Fruit fly (Drosophila melanogaster) whole organism, embryonic: ENCODE measurements around the gene awd.

Experiments used
- Ada2b ChIP-seq: fragments of 200-800 bp; sonication (Bioruptor generic); IDR thresholded peaks from 2 replicates; pipeline ENCODE4 v1.3.6; 2022; ENCODE audit warnings: missing biosample characterization, missing genetic modification characterization
- Adf1 ChIP-seq: fragments of 200-800 bp; sonication (Bioruptor generic); IDR thresholded peaks from 2 replicates; pipeline ENCODE4 v1.3.6; 2022; ENCODE audit warnings: missing biosample characterization, missing genetic modification characterization
- Awh ChIP-seq: fragments of 200-800 bp; sonication (Bioruptor generic); IDR thresholded peaks from 2 replicates; pipeline ENCODE4, ENCODE4 v1.3.6; 2022; ENCODE audit warnings: missing biosample characterization, missing genetic modification characterization
- CG10209 ChIP-seq: fragments of 200-800 bp; sonication (Bioruptor generic); optimal IDR thresholded peaks from 3 replicates; lab custom pipeline; 2017; ENCODE audit warnings: missing biosample characterization, mild to moderate bottlenecking, missing genetic modification characterization, missing genetic modification reagents
- CG10321 ChIP-seq: fragments of 200-800 bp; sonication (Bioruptor generic); IDR thresholded peaks from 2 replicates; pipeline ENCODE4 v1.3.6; 2022; ENCODE audit warnings: missing biosample characterization, missing genetic modification characterization
- CG11695 ChIP-seq: fragments of 200-800 bp; sonication (Bioruptor generic); IDR thresholded peaks from 3 replicates; pipeline ENCODE4 v1.3.6; 2022; ENCODE audit warnings: missing biosample characterization, missing genetic modification characterization
- CG11696 ChIP-seq: fragments of 200-800 bp; sonication (Bioruptor generic); IDR thresholded peaks from 2 replicates; pipeline ENCODE4 v1.3.6; 2022; ENCODE audit warnings: missing biosample characterization, missing genetic modification characterization
- CG12942 ChIP-seq: fragments of 200-800 bp; sonication (Bioruptor generic); optimal IDR thresholded peaks from 3 replicates; lab custom pipeline; 2016; ENCODE audit warnings: missing biosample characterization, missing genetic modification characterization
- CG16779 ChIP-seq: fragments of 200-800 bp; sonication (Bioruptor generic); IDR thresholded peaks from 2 replicates; pipeline ENCODE4 v1.3.6; 2022; ENCODE audit warnings: missing biosample characterization, missing genetic modification characterization
- CG17829 ChIP-seq: fragments of 200-800 bp; optimal IDR thresholded peaks from 2 replicates; lab custom pipeline; 2019; ENCODE audit warnings: missing biosample characterization, mild to moderate bottlenecking, missing genetic modification characterization, moderate library complexity
- CG18764 ChIP-seq: fragments of 200-800 bp; sonication (Bioruptor generic); optimal IDR thresholded peaks from 3 replicates; lab custom pipeline; 2016; ENCODE audit warnings: missing biosample characterization, missing genetic modification characterization
- CG34224 ChIP-seq: fragments of 200-800 bp; sonication (Bioruptor generic); IDR thresholded peaks from 3 replicates; pipeline ENCODE4 v1.3.6; 2022; ENCODE audit warnings: missing biosample characterization, missing genetic modification characterization; ENCODE audit not compliant: partially characterized antibody
- CG4282 ChIP-seq: fragments of 200-800 bp; sonication (Bioruptor generic); optimal IDR thresholded peaks from 2 replicates; lab custom pipeline; 2016; ENCODE audit warnings: missing biosample characterization, missing genetic modification characterization
- CG4360 ChIP-seq: fragments of 200-800 bp; sonication (Bioruptor generic); IDR thresholded peaks from 2 replicates; pipeline ENCODE4 v1.3.6; 2022; ENCODE audit warnings: missing biosample characterization, missing genetic modification characterization
- CG8290 ChIP-seq, 3 experiments: fragments of 200-800 bp; sonication (Bioruptor generic); optimal IDR thresholded peaks; 2 replicates each; lab custom pipeline; 2016 to 2019; ENCODE audit warnings: missing biosample characterization in 3 of 3, missing genetic modification characterization in 3 of 3, mild to moderate bottlenecking in 2 of 3, moderate library complexity in 1 of 3
- CkIIα-i1 ChIP-seq: fragments of 200-800 bp; sonication (Bioruptor generic); IDR thresholded peaks from 2 replicates; pipeline ENCODE4 v1.3.6; 2022; ENCODE audit warnings: missing biosample characterization, missing genetic modification characterization
- Deaf1 ChIP-seq: fragments of 200-800 bp; optimal IDR thresholded peaks from 3 replicates; lab custom pipeline; 2019; ENCODE audit warnings: missing biosample characterization, mild to moderate bottlenecking, missing genetic modification characterization, moderate library complexity
- Dfd ChIP-seq, 2 experiments: fragments of >200 bp; optimal IDR thresholded peaks; 2 replicates each; lab custom pipeline; 2017; ENCODE audit warnings: missing biosample characterization in 2 of 2, missing genetic modification characterization in 2 of 2
- Doc3 ChIP-seq: fragments of 200-800 bp; sonication (Bioruptor generic); IDR thresholded peaks from 3 replicates; pipeline ENCODE4 v1.3.6; 2022; ENCODE audit warnings: missing biosample characterization, missing genetic modification characterization; ENCODE audit not compliant: partially characterized antibody
- Ets65A ChIP-seq: fragments of 200-800 bp; sonication (Bioruptor generic); peaks from one replicate; lab custom pipeline; 2016; ENCODE audit warnings: missing biosample characterization, missing genetic modification characterization
- Fer3 ChIP-seq: fragments of 200-800 bp; sonication (Bioruptor generic); optimal IDR thresholded peaks from 2 replicates; lab custom pipeline; 2018; ENCODE audit warnings: missing biosample characterization, mild to moderate bottlenecking, missing genetic modification characterization, moderate library complexity
- GATAe ChIP-seq: fragments of 200-800 bp; sonication (Bioruptor generic); conservative IDR thresholded peaks from 2 replicates; pipeline ENCODE4 v1.3.6; 2022; ENCODE audit warnings: missing biosample characterization, missing genetic modification characterization
- HLH54F ChIP-seq: fragments of 200-800 bp; sonication (Bioruptor generic); optimal IDR thresholded peaks from 3 replicates; lab custom pipeline; 2016; ENCODE audit warnings: missing biosample characterization, missing genetic modification characterization
- Hey ChIP-seq: fragments of 200-800 bp; sonication (Bioruptor generic); optimal IDR thresholded peaks from 3 replicates; lab custom pipeline; 2018; ENCODE audit warnings: missing biosample characterization, mild to moderate bottlenecking, missing genetic modification characterization
- Hr39 ChIP-seq: fragments of >200 bp; optimal IDR thresholded peaks from 2 replicates; lab custom pipeline; 2017
- Hsf ChIP-seq: fragments of 200-800 bp; sonication (Bioruptor generic); optimal IDR thresholded peaks from 3 replicates; lab custom pipeline; 2016; ENCODE audit warnings: missing biosample characterization, missing genetic modification characterization
- Kr ChIP-seq: fragments of 200-800 bp; sonication (Bioruptor generic); optimal IDR thresholded peaks from 2 replicates; lab custom pipeline; 2017; ENCODE audit warnings: missing biosample characterization, mild to moderate bottlenecking, missing genetic modification characterization
- MBD-R2 ChIP-seq: fragments of 200-800 bp; sonication (Bioruptor generic); IDR thresholded peaks from 2 replicates; pipeline ENCODE4 v1.3.6; 2022; ENCODE audit warnings: missing biosample characterization, missing genetic modification characterization
- MTF-1 ChIP-seq: fragments of 200-800 bp; sonication (Bioruptor generic); optimal IDR thresholded peaks from 2 replicates; lab custom pipeline; 2018; ENCODE audit warnings: missing biosample characterization, mild to moderate bottlenecking, missing genetic modification characterization, borderline replicate concordance
- Myb ChIP-seq: fragments of 200-800 bp; sonication (Bioruptor generic); optimal IDR thresholded peaks from 2 replicates; lab custom pipeline; 2016; ENCODE audit warnings: missing biosample characterization, missing genetic modification characterization
- Poxn ChIP-seq: fragments of 200-800 bp; sonication (Bioruptor generic); IDR thresholded peaks from 2 replicates; pipeline ENCODE4 v1.3.6; 2022; ENCODE audit warnings: missing biosample characterization, missing genetic modification characterization
- cas ChIP-seq: fragments of 200-800 bp; sonication (Bioruptor generic); IDR thresholded peaks from 2 replicates; pipeline ENCODE4 v1.3.6; 2022; ENCODE audit warnings: missing biosample characterization, missing genetic modification characterization
- cg ChIP-seq: fragments of 200-800 bp; sonication (Bioruptor generic); optimal IDR thresholded peaks from 3 replicates; lab custom pipeline; 2019; ENCODE audit warnings: missing biosample characterization, mild to moderate bottlenecking, missing genetic modification characterization, moderate library complexity
- chn ChIP-seq: fragments of 200-800 bp; sonication (Bioruptor generic); optimal IDR thresholded peaks from 2 replicates; lab custom pipeline; 2016; ENCODE audit warnings: missing biosample characterization, missing genetic modification characterization
- crc ChIP-seq: fragments of 200-800 bp; sonication (Bioruptor generic); optimal IDR thresholded peaks from 2 replicates; lab custom pipeline; 2016; ENCODE audit warnings: missing biosample characterization, missing genetic modification characterization
- fd3F ChIP-seq: fragments of 200-800 bp; sonication (Bioruptor generic); optimal IDR thresholded peaks from 2 replicates; lab custom pipeline; 2018; ENCODE audit warnings: missing biosample characterization, mild to moderate bottlenecking, missing genetic modification characterization, moderate library complexity
- h ChIP-seq: fragments of >200 bp; optimal IDR thresholded peaks from 2 replicates; lab custom pipeline; 2017
- ham ChIP-seq: fragments of 200-800 bp; sonication (Bioruptor generic); IDR thresholded peaks from 2 replicates; pipeline ENCODE4 v1.3.6; 2022; ENCODE audit warnings: missing biosample characterization, missing genetic modification characterization
- lov ChIP-seq, 2 experiments: fragments of 200-800 bp in 1 of 2; fragments of >200 bp in 1 of 2; sonication (Bioruptor generic) in 1 of 2; IDR thresholded peaks in 1 of 2; optimal IDR thresholded peaks in 1 of 2; 2 replicates in 1 of 2; 3 replicates in 1 of 2; pipeline versions ENCODE4 v1.3.6 to Lab custom; 2017 to 2022; ENCODE audit warnings: missing biosample characterization in 1 of 2, missing genetic modification characterization in 1 of 2
- mam ChIP-seq: fragments of 200-800 bp; sonication (Bioruptor generic); optimal IDR thresholded peaks from 3 replicates; lab custom pipeline; 2016; ENCODE audit warnings: missing biosample characterization, missing genetic modification characterization
- mld ChIP-seq: fragments of 200-800 bp; sonication (Bioruptor generic); IDR thresholded peaks from 3 replicates; pipeline ENCODE4 v1.3.6; 2022; ENCODE audit warnings: missing biosample characterization, missing genetic modification characterization; ENCODE audit not compliant: partially characterized antibody
- nau ChIP-seq: fragments of 200-800 bp; sonication (Bioruptor generic); optimal IDR thresholded peaks from 3 replicates; lab custom pipeline; 2017; ENCODE audit warnings: missing biosample characterization, mild to moderate bottlenecking, missing genetic modification characterization, missing genetic modification reagents
- nmo ChIP-seq: fragments of 200-800 bp; sonication (Bioruptor generic); optimal IDR thresholded peaks from 2 replicates; lab custom pipeline; 2018; ENCODE audit warnings: missing biosample characterization, mild to moderate bottlenecking, missing genetic modification characterization, moderate library complexity
- odd ChIP-seq: fragments of 200-800 bp; sonication (Bioruptor generic); optimal IDR thresholded peaks from 2 replicates; lab custom pipeline; 2017; ENCODE audit warnings: missing biosample characterization, mild to moderate bottlenecking, missing genetic modification characterization
- pros ChIP-seq: fragments of 200-800 bp; sonication (Bioruptor generic); optimal IDR thresholded peaks from 3 replicates; lab custom pipeline; 2019; ENCODE audit warnings: missing biosample characterization, mild to moderate bottlenecking, missing genetic modification characterization, moderate library complexity
- pum ChIP-seq: fragments of 200-800 bp; sonication (Bioruptor generic); optimal IDR thresholded peaks from 2 replicates; lab custom pipeline; 2016; ENCODE audit warnings: missing biosample characterization, missing genetic modification characterization
- pzg ChIP-seq: fragments of 200-800 bp; sonication (Bioruptor generic); optimal IDR thresholded peaks from 3 replicates; lab custom pipeline; 2018; ENCODE audit warnings: missing biosample characterization, mild to moderate bottlenecking, missing genetic modification characterization, moderate library complexity
- sc ChIP-seq, 3 experiments: fragments of >200 bp in 2 of 3; fragments of 200-800 bp in 1 of 3; sonication (Bioruptor generic) in 1 of 3; optimal IDR thresholded peaks; 2 replicates in 2 of 3; 3 replicates in 1 of 3; lab custom pipeline; 2017; ENCODE audit warnings: mild to moderate bottlenecking in 1 of 3, missing biosample characterization in 1 of 3, missing genetic modification characterization in 1 of 3, missing genetic modification reagents in 1 of 3
- shn ChIP-seq: fragments of 200-800 bp; sonication (Bioruptor generic); optimal IDR thresholded peaks from 3 replicates; lab custom pipeline; 2016; ENCODE audit warnings: missing biosample characterization, missing genetic modification characterization

Gene awd

dm6 chr3R:31725486-31726227 is 20.2 kb downstream of the awd start:
- TF ChIP-seq CG18764 (no peak), nmo (GFP tag; lab: Kevin White, UChicago) (no peak), sc (optimal IDR thresholded peaks at IDR 0.05; lab: Kevin White, UChicago) (no peak), sc (GFP tag; optimal IDR thresholded peaks at IDR 0.05; lab: Kevin White, UChicago) (no peak), Hey (tag; lab: Kevin White, UChicago) (peak; percentile 14), Myb (GFP tag; lab: Kevin White, UChicago) (no peak), GATAe (GFP tag; lab: Robert Waterston, UW) (no peak), CG10321 (GFP tag; lab: Robert Waterston, UW) (no peak), nau (GFP tag; lab: Kevin White, UChicago) (no peak), CG11695 (GFP tag; lab: Robert Waterston, UW) (no peak), mam (GFP tag; lab: Kevin White, UChicago) (no peak), CG4360 (GFP tag; lab: Robert Waterston, UW) (peak; percentile 59; the same call in 1 of the 2 replicates), Kr (GFP tag; lab: Kevin White, UChicago) (peak; percentile 2), cg (GFP tag; lab: Kevin White, UChicago) (peak; percentile 75), cas (GFP tag; lab: Robert Waterston, UW) (no peak), HLH54F (GFP tag; lab: Kevin White, UChicago) (no peak), ham (GFP tag; lab: Robert Waterston, UW) (no peak), MTF-1 (GFP tag; lab: Kevin White, UChicago) (no peak), CG10209 (GFP tag; lab: Kevin White, UChicago) (no peak), Adf1 (GFP tag; lab: Robert Waterston, UW) (peak; percentile 86), CkIIα-i1 (no peak), Deaf1 (tag; lab: Kevin White, UChicago) (peak; percentile 48), CG17829 (no peak), odd (GFP tag; lab: Kevin White, UChicago) (no peak), Ada2b (GFP tag; lab: Robert Waterston, UW) (no peak), Ets65A (GFP tag; lab: Kevin White, UChicago) (peak; percentile 36), chn (peak; percentile 64), mld (GFP tag; lab: Robert Waterston, UW) (no peak), crc (GFP tag; lab: Kevin White, UChicago) (no peak), Doc3 (GFP tag; lab: Robert Waterston, UW) (no peak), Awh (GFP tag; lab: Robert Waterston, UW) (no peak), CG12942 (GFP tag; lab: Kevin White, UChicago) (no peak), Poxn (no peak), CG4282 (GFP tag; lab: Kevin White, UChicago) (no peak), pros (GFP tag; lab: Kevin White, UChicago) (peak; percentile 66), shn (no peak), Fer3 (tag; lab: Kevin White, UChicago) (no peak), CG34224 (GFP tag; lab: Robert Waterston, UW) (no peak), pum (no peak), CG16779 (GFP tag; lab: Robert Waterston, UW) (0 out of 2 replicates have a peak, but pooled peaks have one; percentile 38), Hr39 (lab: Kevin White, UChicago) (no peak), Hsf (GFP tag; lab: Kevin White, UChicago) (no peak), lov (optimal IDR thresholded peaks at IDR 0.05; lab: Kevin White, UChicago) (no peak), lov (GFP tag; IDR thresholded peaks at IDR 0.05; lab: Robert Waterston, UW) (peak; percentile 32; the same call in 2 of the 3 replicates), MBD-R2 (GFP tag; lab: Robert Waterston, UW) (0 out of 2 replicates have a peak, but pooled peaks have one; percentile 9), CG8290 (GFP tag; optimal IDR thresholded peaks at IDR 0.05; lab: Kevin White, UChicago) (no peak), CG8290 (tag; optimal IDR thresholded peaks at IDR 0.05; lab: Kevin White, UChicago) (peak; percentile 9 to 34), Dfd (GFP tag; optimal IDR thresholded peaks at IDR 0.05; lab: Kevin White, UChicago) (no peak), pzg (GFP tag; lab: Kevin White, UChicago) (no peak), h (no peak), fd3F (no peak), CG11696 (GFP tag; lab: Robert Waterston, UW) (no peak)
